Fruit fly (Drosophila melanogaster): ENCODE data around the gene slmb.

slmb gene

dm6 chr3R:21084979-21085378, 42.3 kb downstream of the slmb start:
- no peak for TF ChIP-seq Vsx2 (GFP tag; optimal IDR thresholded peaks at IDR 0.05; ENCODE audit: partially characterized antibody)
- TF ChIP-seq brk (GFP tag; optimal IDR thresholded peaks at IDR 0.05), result no peak
- TF ChIP-seq woc (GFP tag; optimal IDR thresholded peaks at IDR 0.05), result no peak
- TF ChIP-seq dl (GFP tag; optimal IDR thresholded peaks at IDR 0.05; ENCODE audit: insufficient read depth in 1 of 2, partially characterized antibody in 2 of 2), result no peak
- no peak for TF ChIP-seq sage (GFP tag; optimal IDR thresholded peaks at IDR 0.05)
- no peak for TF ChIP-seq psq (GFP tag; optimal IDR thresholded peaks at IDR 0.05)
- no peak for TF ChIP-seq CG32264 (GFP tag; optimal IDR thresholded peaks at IDR 0.05)
- TF ChIP-seq tai (GFP tag; optimal IDR thresholded peaks at IDR 0.05), result no peak
- no peak for TF ChIP-seq dmrt93B (GFP tag; optimal IDR thresholded peaks at IDR 0.05)
- no peak for TF ChIP-seq CrebA (GFP tag; optimal IDR thresholded peaks at IDR 0.05; ENCODE audit: borderline replicate concordance)
- TF ChIP-seq h (GFP tag; optimal IDR thresholded peaks at IDR 0.05), result no peak
- no peak for TF ChIP-seq Hr83 (GFP tag; optimal IDR thresholded peaks at IDR 0.05; ENCODE audit: poor library complexity, severe bottlenecking)
- no peak for TF ChIP-seq GATAd (GFP tag; optimal IDR thresholded peaks at IDR 0.05)
- no peak for TF ChIP-seq Hnf4 (GFP tag; optimal IDR thresholded peaks at IDR 0.05)
- no peak for TF ChIP-seq CG9705 (GFP tag; optimal IDR thresholded peaks at IDR 0.05)
- TF ChIP-seq Sp1 (GFP tag; optimal IDR thresholded peaks at IDR 0.05), result no peak
- TF ChIP-seq Hr78 (GFP tag; optimal IDR thresholded peaks at IDR 0.05), result no peak
- no peak for TF ChIP-seq ey (GFP tag; optimal IDR thresholded peaks at IDR 0.05)
- no peak for TF ChIP-seq rgr (GFP tag; optimal IDR thresholded peaks at IDR 0.05)
- no peak for TF ChIP-seq fru (GFP tag; optimal IDR thresholded peaks at IDR 0.05)

- TF ChIP-seq sage (GFP tag; optimal IDR thresholded peaks at IDR 0.05), result no peak
- no peak for TF ChIP-seq Rel (GFP tag; optimal IDR thresholded peaks at IDR 0.05)
- TF ChIP-seq Rel (tag; optimal IDR thresholded peaks at IDR 0.05), result peak; percentile 20
- no peak for TF ChIP-seq N (GFP tag; optimal IDR thresholded peaks at IDR 0.05)
These were observed 46.3 kb downstream of the slmb start, which contains the start of gene HHEX for dm6 chr3R:21080876-21081586. Gene HHEX, minus strand, starts transcription at chr3R:21080926.

dm6 chr3R:21078958-21079357, 48.3 kb downstream of the slmb start:
- TF ChIP-seq Mio (GFP tag; optimal IDR thresholded peaks at IDR 0.05) (no peak), tai (GFP tag; optimal IDR thresholded peaks at IDR 0.05) (no peak), sage (GFP tag; optimal IDR thresholded peaks at IDR 0.05) (no peak), dsf (GFP tag; optimal IDR thresholded peaks at IDR 0.05; ENCODE audit: borderline replicate concordance) (no peak), dmrt93B (GFP tag; optimal IDR thresholded peaks at IDR 0.05) (no peak), woc (GFP tag; optimal IDR thresholded peaks at IDR 0.05) (no peak), sv (GFP tag; optimal IDR thresholded peaks at IDR 0.05) (no peak), dl (GFP tag; optimal IDR thresholded peaks at IDR 0.05; ENCODE audit: insufficient read depth in 1 of 2, partially characterized antibody in 2 of 2) (no peak), Hr83 (GFP tag; optimal IDR thresholded peaks at IDR 0.05; ENCODE audit: poor library complexity, severe bottlenecking) (no peak), Rel (GFP tag; optimal IDR thresholded peaks at IDR 0.05) (no peak), Rel (tag; optimal IDR thresholded peaks at IDR 0.05) (no peak), CG9705 (GFP tag; optimal IDR thresholded peaks at IDR 0.05) (no peak), rgr (GFP tag; optimal IDR thresholded peaks at IDR 0.05) (no peak), GATAd (GFP tag; optimal IDR thresholded peaks at IDR 0.05) (no peak), Dif (GFP tag; optimal IDR thresholded peaks at IDR 0.05; ENCODE audit: partially characterized antibody) (no peak), usp (GFP tag; optimal IDR thresholded peaks at IDR 0.05) (no peak), brk (GFP tag; optimal IDR thresholded peaks at IDR 0.05) (no peak), br (GFP tag; optimal IDR thresholded peaks at IDR 0.05) (no peak), ey (GFP tag; optimal IDR thresholded peaks at IDR 0.05) (no peak), jim (GFP tag; optimal IDR thresholded peaks at IDR 0.05) (no peak), OdsH (GFP tag; optimal IDR thresholded peaks at IDR 0.05) (no peak)

- TF ChIP-seq jim (GFP tag; optimal IDR thresholded peaks at IDR 0.05) (no peak), h (GFP tag; optimal IDR thresholded peaks at IDR 0.05) (peak; percentile 34), br (GFP tag; optimal IDR thresholded peaks at IDR 0.05) (peak; percentile 17)
These were observed 49.1 kb downstream of the slmb start for dm6 chr3R:21078211-21078610.
